Worm (Caenorhabditis elegans): Measurements from ENCODE around the gene C54F6.15.

DNA sequence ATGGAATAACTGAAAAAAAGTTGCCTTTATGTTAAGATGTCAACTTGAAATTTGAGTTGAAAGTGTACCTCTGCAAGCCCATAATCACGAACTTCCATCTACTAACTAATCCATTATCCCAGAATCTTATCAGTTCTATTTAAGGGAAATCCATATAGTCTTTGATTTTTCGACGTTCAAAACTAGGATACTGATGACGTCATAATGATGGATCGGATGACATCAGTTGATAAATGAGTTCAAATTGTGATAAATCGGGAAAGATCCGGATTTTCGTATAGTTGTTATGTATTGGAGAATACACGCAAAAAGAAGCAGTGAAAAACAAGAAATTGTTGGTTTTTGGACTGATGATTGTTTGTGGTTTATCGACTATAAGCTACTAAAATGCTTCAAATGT lies 21.5 kb upstream of the C54F6.15 start:
- TF ChIP-seq nhr-11 (tag; optimal IDR thresholded peaks at IDR 0.05) (no peak), che-1 (tag; optimal IDR thresholded peaks at IDR 0.05) (no peak), lim-6 (tag; optimal IDR thresholded peaks at IDR 0.05) (no peak), pag-3 (tag; optimal IDR thresholded peaks at IDR 0.05; ENCODE audit: borderline replicate concordance) (no peak), ceh-9 (tag; optimal IDR thresholded peaks at IDR 0.05) (no peak), K09A11.1 (tag; optimal IDR thresholded peaks at IDR 0.05; ENCODE audit: insufficient read depth) (no peak), unc-55 (GFP tag; optimal IDR thresholded peaks at IDR 0.05) (no peak), dve-1 (tag; optimal IDR thresholded peaks at IDR 0.05) (no peak), T23F11.4 (GFP tag; optimal IDR thresholded peaks at IDR 0.05) (no peak), ama-1 (optimal IDR thresholded peaks at IDR 0.05) (no peak), tbx-7 (tag; optimal IDR thresholded peaks at IDR 0.05) (no peak), pha-4 (tag; optimal IDR thresholded peaks at IDR 0.05) (no peak)
